Worm (Caenorhabditis elegans) whole organism, young adult: ENCODE results near the gene C28H8.3.
A peak's percentile ranks its signal among the peaks of the same experiment; 100 is the strongest.

Experiments
- B0019.2 ChIP-seq: fragments of 200-800 bp; sonication (Bioruptor generic); conservative IDR thresholded peaks from 2 replicates; pipeline ENCODE4 v1.3.6; 2022; ENCODE audit warnings: missing genetic modification reagents, missing genetic modification characterization, missing compliant biosample characterization
- B0035.1 ChIP-seq: sonication (generic microtip); optimal IDR thresholded peaks from 2 replicates; lab custom pipeline; 2016; ENCODE audit warnings: missing genetic modification characterization, mild to moderate bottlenecking, missing compliant biosample characterization, missing genotype, missing genetic modification reagents
- C06A6.2 ChIP-seq: fragments of 200-800 bp; sonication (Bioruptor generic); conservative IDR thresholded peaks from 2 replicates; pipeline ENCODE4 v1.3.6; 2022; ENCODE audit warnings: missing genetic modification characterization, missing compliant biosample characterization
- F23B12.7 ChIP-seq: sonication (generic microtip); optimal IDR thresholded peaks from 2 replicates; lab custom pipeline; 2017; ENCODE audit warnings: missing genetic modification characterization, mild to moderate bottlenecking, missing compliant biosample characterization, antibody characterized with exemption, moderate library complexity; ENCODE audit not compliant: insufficient read depth
- F33H1.4 ChIP-seq: fragments of 200-800 bp; sonication (Bioruptor generic); IDR thresholded peaks from 2 replicates; pipeline ENCODE4 v1.3.6; 2022; ENCODE audit warnings: missing genetic modification reagents, missing genetic modification characterization, missing compliant biosample characterization
- F37B4.10 ChIP-seq: fragments of 200-800 bp; sonication (Bioruptor generic); IDR thresholded peaks from 2 replicates; pipeline ENCODE4 v1.3.6; 2022; ENCODE audit warnings: missing genetic modification characterization, missing compliant biosample characterization
- T07F8.4 ChIP-seq: sonication (generic microtip); optimal IDR thresholded peaks from 2 replicates; lab custom pipeline; 2016; ENCODE audit warnings: mild to moderate bottlenecking, missing genetic modification characterization, moderate library complexity, missing compliant biosample characterization
- Y53G8AR.9 ChIP-seq: fragments of 200-800 bp; sonication (Bioruptor generic); conservative IDR thresholded peaks from 2 replicates; pipeline ENCODE4 v1.3.6; 2022; ENCODE audit warnings: missing genetic modification reagents, missing genetic modification characterization, missing compliant biosample characterization
- Y67H2A.10 ChIP-seq: fragments of 200-800 bp; sonication (Bioruptor generic); conservative IDR thresholded peaks from 2 replicates; pipeline ENCODE4 v1.3.6; 2022; ENCODE audit warnings: missing genetic modification reagents, missing genetic modification characterization, missing compliant biosample characterization
- Y95B8A.8 ChIP-seq: fragments of 200-800 bp; sonication (Bioruptor generic); IDR thresholded peaks from 2 replicates; pipeline ENCODE4 v1.3.6; 2022; ENCODE audit warnings: missing genetic modification reagents, missing genetic modification characterization, missing compliant biosample characterization
- athp-1 ChIP-seq: sonication (generic microtip); optimal IDR thresholded peaks from 2 replicates; lab custom pipeline; 2017; ENCODE audit warnings: mild to moderate bottlenecking, missing genetic modification characterization, missing compliant biosample characterization
- bed-1 ChIP-seq: fragments of 200-800 bp; sonication (Bioruptor generic); IDR thresholded peaks from 2 replicates; pipeline ENCODE4 v1.3.6; 2022; ENCODE audit warnings: missing genetic modification reagents, missing genetic modification characterization, missing compliant biosample characterization
- bed-2 ChIP-seq: fragments of 200-800 bp; sonication (Bioruptor generic); IDR thresholded peaks from 2 replicates; pipeline ENCODE4 v1.3.6; 2022; ENCODE audit warnings: missing genetic modification reagents, missing genetic modification characterization, missing compliant biosample characterization
- ccch-3 ChIP-seq: fragments of 200-800 bp; sonication (Bioruptor generic); optimal IDR thresholded peaks from 2 replicates; lab custom pipeline; 2018; ENCODE audit warnings: mild to moderate bottlenecking, missing genetic modification characterization, missing compliant biosample characterization
- cebp-1 ChIP-seq, 2 experiments: fragments of 200-800 bp in 1 of 2; sonication (Bioruptor generic) in 1 of 2; sonication (generic microtip) in 1 of 2; IDR thresholded peaks in 1 of 2; optimal IDR thresholded peaks in 1 of 2; 2 replicates each; pipeline versions ENCODE4 v1.3.6 to Lab custom; 2017 to 2022; ENCODE audit warnings: missing compliant biosample characterization in 2 of 2, missing genetic modification characterization in 2 of 2, mild to moderate bottlenecking in 1 of 2, missing genetic modification reagents in 1 of 2, moderate library complexity in 1 of 2
- chd-7 ChIP-seq: sonication (generic microtip); optimal IDR thresholded peaks from 2 replicates; lab custom pipeline; 2016; ENCODE audit warnings: mild to moderate bottlenecking, missing genetic modification characterization, moderate library complexity, missing compliant biosample characterization
- egl-18 ChIP-seq: fragments of 200-800 bp; sonication (Bioruptor generic); IDR thresholded peaks from 2 replicates; pipeline ENCODE4 v1.3.6; 2022; ENCODE audit warnings: missing genetic modification reagents, missing genetic modification characterization, missing compliant biosample characterization
- egl-44 ChIP-seq: fragments of 200-800 bp; sonication (Bioruptor generic); IDR thresholded peaks from 2 replicates; pipeline ENCODE4 v1.3.6; 2022; ENCODE audit warnings: missing genetic modification reagents, missing genetic modification characterization, missing compliant biosample characterization
- egrh-3 ChIP-seq: fragments of 200-800 bp; sonication (Bioruptor generic); IDR thresholded peaks from 2 replicates; pipeline ENCODE4 v1.3.6; 2022; ENCODE audit warnings: missing genetic modification reagents, missing genetic modification characterization, missing compliant biosample characterization
- hmg-1.2 ChIP-seq: fragments of 200-800 bp; sonication (Bioruptor generic); IDR thresholded peaks from 2 replicates; pipeline ENCODE4 v1.3.6; 2022; ENCODE audit warnings: missing genetic modification reagents, missing genetic modification characterization, missing compliant biosample characterization
- hsf-1 ChIP-seq: fragments of 200-800 bp; sonication (Bioruptor generic); IDR thresholded peaks from 2 replicates; pipeline ENCODE4 v1.3.6; 2022; ENCODE audit warnings: missing genetic modification reagents, missing genetic modification characterization, missing compliant biosample characterization
- lin-35 ChIP-seq, 3 experiments: fragments of 150-350 bp in 2 of 3; sonication (generic microtip) in 1 of 3; optimal IDR thresholded peaks; 2 replicates each; lab custom pipeline; 2014 to 2018; ENCODE audit warnings: missing biosample characterization in 3 of 3, missing genetic modification characterization in 3 of 3, missing genetic modification reagents in 3 of 3
- lir-1 ChIP-seq: fragments of 200-800 bp; sonication (Bioruptor generic); conservative IDR thresholded peaks from 2 replicates; pipeline ENCODE4 v1.3.6; 2022; ENCODE audit warnings: missing genetic modification reagents, missing genetic modification characterization, missing compliant biosample characterization
- lsl-1 ChIP-seq: fragments of 200-800 bp; sonication (Bioruptor generic); optimal IDR thresholded peaks from 2 replicates; lab custom pipeline; 2018; ENCODE audit warnings: mild to moderate bottlenecking, missing genetic modification characterization, moderate library complexity, missing compliant biosample characterization
- lsy-27 ChIP-seq: sonication (generic microtip); optimal IDR thresholded peaks from 2 replicates; lab custom pipeline; 2017; ENCODE audit warnings: missing genetic modification characterization, mild to moderate bottlenecking, missing compliant biosample characterization, antibody characterized with exemption, missing genotype, borderline replicate concordance; ENCODE audit not compliant: insufficient read depth
- mes-4 ChIP-seq: sonication (generic microtip); optimal IDR thresholded peaks from 2 replicates; lab custom pipeline; 2016; ENCODE audit warnings: missing genotype, missing genetic modification characterization, missing compliant biosample characterization
- nhr-27 ChIP-seq: fragments of 200-800 bp; sonication (Bioruptor generic); optimal IDR thresholded peaks from 2 replicates; lab custom pipeline; 2018; ENCODE audit warnings: mild to moderate bottlenecking, missing genetic modification characterization, moderate library complexity, missing compliant biosample characterization
- nhr-80 ChIP-seq: sonication (generic microtip); optimal IDR thresholded peaks from 2 replicates; lab custom pipeline; 2016; ENCODE audit warnings: missing genetic modification characterization, missing compliant biosample characterization
- snpc-4 ChIP-seq, 5 experiments: fragments of 150-350 bp in 1 of 5; sonication (generic microtip) in 4 of 5; optimal IDR thresholded peaks; 2 replicates each; lab custom pipeline; 2014 to 2018; ENCODE audit warnings: missing genetic modification characterization in 5 of 5, missing biosample characterization in 3 of 5, antibody characterized with exemption in 2 of 5, mild to moderate bottlenecking in 2 of 5, missing compliant biosample characterization in 2 of 5, missing genotype in 2 of 5, moderate library complexity in 2 of 5, missing genetic modification reagents in 1 of 5
- sptf-2 ChIP-seq: fragments of 200-800 bp; sonication (Bioruptor generic); optimal IDR thresholded peaks from 2 replicates; lab custom pipeline; 2018; ENCODE audit warnings: mild to moderate bottlenecking, missing genetic modification characterization, missing compliant biosample characterization
- tbp1 ChIP-seq: fragments of 200-800 bp; sonication (Bioruptor generic); optimal IDR thresholded peaks from 2 replicates; lab custom pipeline; 2018; ENCODE audit warnings: mild to moderate bottlenecking, missing genetic modification characterization, missing compliant biosample characterization
- unc-130 ChIP-seq: sonication (generic microtip); optimal IDR thresholded peaks from 2 replicates; lab custom pipeline; 2016; ENCODE audit warnings: missing genetic modification reagents, missing genetic modification characterization, missing compliant biosample characterization
- unc-62 ChIP-seq: fragments of 150-350 bp; optimal IDR thresholded peaks from 2 replicates; lab custom pipeline; 2014; ENCODE audit warnings: missing biosample characterization, missing genetic modification reagents, missing genetic modification characterization

The C28H8.3 gene

DNA sequence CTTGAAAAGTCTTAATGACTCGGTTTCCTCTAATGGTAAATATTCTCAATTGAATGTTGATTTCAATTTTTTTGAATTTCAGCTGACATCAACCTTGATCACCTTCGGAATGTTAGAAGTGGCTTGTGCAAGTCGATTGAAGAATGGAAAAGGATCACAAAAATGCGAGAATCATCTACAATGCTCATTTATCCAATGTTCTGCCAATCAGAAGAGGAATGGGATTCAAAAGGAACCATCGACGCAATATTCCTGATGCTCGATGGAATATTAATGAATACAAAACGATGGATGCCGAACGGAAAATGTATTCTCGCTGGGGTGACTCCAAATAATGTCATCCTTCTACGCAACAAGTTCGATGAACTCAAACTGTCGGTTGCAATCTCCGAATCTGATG is 53.1 kb downstream of the C28H8.3 start:
- TF ChIP-seq chd-7 (tag; lab: Kevin White, UChicago) (no peak), tbp1 (GFP tag; lab: Kevin White, UChicago) (no peak), sptf-2 (GFP tag; lab: Kevin White, UChicago) (no peak), lir-1 (GFP tag; lab: Robert Waterston, UW) (no peak), egl-18 (GFP tag; lab: Robert Waterston, UW) (no peak), nhr-27 (no peak), F33H1.4 (no peak), snpc-4 (GFP tag; optimal IDR thresholded peaks at IDR 0.05; lab: Kevin White, UChicago) (no peak), snpc-4 (tag; optimal IDR thresholded peaks at IDR 0.05; lab: Kevin White, UChicago) (no peak), F37B4.10 (GFP tag; lab: Robert Waterston, UW) (no peak), unc-62 (GFP tag; lab: Kevin White, UChicago) (no peak), bed-2 (no peak), mes-4 (tag; lab: Kevin White, UChicago) (no peak), B0019.2 (GFP tag; lab: Robert Waterston, UW) (no peak), F23B12.7 (tag; lab: Kevin White, UChicago) (no peak), C06A6.2 (GFP tag; lab: Robert Waterston, UW) (no peak), egl-44 (GFP tag; lab: Robert Waterston, UW) (no peak), Y53G8AR.9 (GFP tag; lab: Robert Waterston, UW) (no peak), nhr-80 (no peak), unc-130 (GFP tag; lab: Kevin White, UChicago) (no peak)
- TF ChIP-seq, all 124 proteins: peak for 0

DNA sequence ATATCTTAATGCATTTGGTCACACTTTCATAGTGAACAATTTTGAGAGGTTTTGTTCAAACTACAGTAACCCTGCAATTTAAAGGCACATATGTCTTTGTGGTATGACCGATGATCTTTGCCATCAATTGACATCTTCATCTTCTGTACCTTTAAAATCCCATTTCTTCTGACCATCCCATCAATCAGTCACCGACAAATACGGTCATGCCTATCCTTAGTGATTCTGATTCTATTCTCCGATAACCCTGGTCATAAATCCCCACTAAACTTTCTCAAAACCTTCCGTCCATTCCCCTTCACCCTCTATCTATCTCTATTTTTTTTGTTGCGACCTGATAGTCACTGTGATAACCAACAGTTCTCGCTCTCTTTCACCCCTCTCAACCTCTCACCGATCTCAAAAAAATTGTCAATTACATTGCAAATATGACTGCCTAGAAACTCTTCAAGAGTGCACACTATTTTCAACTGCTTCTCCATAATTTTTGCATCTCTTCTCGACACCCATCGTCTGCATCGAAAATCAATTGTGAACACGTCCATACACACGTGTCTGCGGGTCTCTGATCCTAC is 55.6 kb downstream of the C28H8.3 start:
- TF ChIP-seq hmg-1.2 (GFP tag; lab: Robert Waterston, UW) (peak; percentile 28; the same call in 1 of the 2 replicates), ccch-3 (GFP tag; lab: Kevin White, UChicago) (no peak), bed-1 (no peak), lsy-27 (tag; lab: Kevin White, UChicago) (no peak), athp-1 (tag; lab: Kevin White, UChicago) (no peak), lir-1 (GFP tag; lab: Robert Waterston, UW) (no peak), T07F8.4 (tag; lab: Kevin White, UChicago) (no peak), lin-35 (GFP tag; optimal IDR thresholded peaks at IDR 0.05; lab: Kevin White, UChicago) (no peak), nhr-80 (peak; percentile 79), B0035.1 (tag; lab: Kevin White, UChicago) (no peak), Y67H2A.10 (GFP tag; lab: Robert Waterston, UW) (no peak), lsl-1 (no peak), hsf-1 (no peak), egrh-3 (GFP tag; lab: Robert Waterston, UW) (no peak), cebp-1 (GFP tag; IDR thresholded peaks at IDR 0.05; lab: Robert Waterston, UW) (no peak), cebp-1 (tag; optimal IDR thresholded peaks at IDR 0.05; lab: Kevin White, UChicago) (no peak), Y95B8A.8 (no peak)
